Fruit fly (Drosophila melanogaster): Measurements from ENCODE around the gene CDK2AP1.
A peak's percentile ranks its signal among the peaks of the same experiment; 100 is the strongest.

DNA sequence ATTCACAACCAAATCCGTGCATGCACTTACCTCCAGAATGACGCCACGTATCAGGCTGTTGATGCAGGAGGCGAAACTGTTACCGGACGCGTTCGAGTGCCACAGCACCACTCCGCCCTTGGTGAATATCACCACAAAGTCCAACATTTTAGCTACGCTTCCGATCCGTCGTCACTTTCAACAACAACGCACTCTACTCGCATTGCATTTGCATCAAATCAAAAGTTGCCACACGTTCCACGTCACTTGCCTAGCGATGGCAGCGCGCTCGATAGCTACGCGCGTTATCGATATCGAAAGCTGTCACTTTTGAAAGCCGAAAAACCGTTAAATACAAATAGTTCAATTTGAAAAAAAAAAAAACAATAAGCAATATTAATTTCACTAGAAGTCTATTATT is 8.8 kb upstream of the CDK2AP1 start, which contains the start of gene SrpRalpha:
- TF ChIP-seq CG16813 (GFP tag; IDR thresholded peaks at IDR 0.05; ENCODE audit: partially characterized antibody) (peak; percentile 33; the same call in 1 of the 3 replicates), CG5245 (GFP tag; optimal IDR thresholded peaks at IDR 0.05) (no peak), gro (GFP tag; optimal IDR thresholded peaks at IDR 0.05) (no peak), MTF-1 (GFP tag; optimal IDR thresholded peaks at IDR 0.05; ENCODE audit: borderline replicate concordance) (no peak), al (GFP tag; IDR thresholded peaks at IDR 0.05) (no peak), CG4404 (GFP tag; IDR thresholded peaks at IDR 0.05) (no peak), da (GFP tag; optimal IDR thresholded peaks at IDR 0.05) (no peak), Dip2 (GFP tag; IDR thresholded peaks at IDR 0.05) (no peak), tap (tag; optimal IDR thresholded peaks at IDR 0.05) (no peak), CG30431 (GFP tag; optimal IDR thresholded peaks at IDR 0.05) (no peak), shn (GFP tag; optimal IDR thresholded peaks at IDR 0.05) (no peak), az2 (GFP tag; optimal IDR thresholded peaks at IDR 0.05) (no peak)

All from whole organism, embryonic.